Fruit fly (Drosophila melanogaster): ENCODE measurements around the gene Cht5.

The Cht5 gene

dm6 chr3R:13811737-13812136 is 44.4 kb downstream of the Cht5 start:
- TF ChIP-seq OdsH (GFP tag; optimal IDR thresholded peaks at IDR 0.05) = no peak
- TF ChIP-seq cyc (GFP tag; optimal IDR thresholded peaks at IDR 0.05) = no peak
- TF ChIP-seq Hr4 (GFP tag; optimal IDR thresholded peaks at IDR 0.05) = no peak
- no peak for TF ChIP-seq CG3919 (GFP tag; optimal IDR thresholded peaks at IDR 0.05)
- no peak for TF ChIP-seq spab (GFP tag; optimal IDR thresholded peaks at IDR 0.05)
- TF ChIP-seq acj6 (GFP tag; optimal IDR thresholded peaks at IDR 0.05) = no peak
- TF ChIP-seq CG16779 (tag; optimal IDR thresholded peaks at IDR 0.05) = no peak
- no peak for TF ChIP-seq CG31627 (GFP tag; optimal IDR thresholded peaks at IDR 0.05)
- no peak for TF ChIP-seq CG6276 (GFP tag; optimal IDR thresholded peaks at IDR 0.05)
- TF ChIP-seq CG9139 (GFP tag; optimal IDR thresholded peaks at IDR 0.05) = no peak
- no peak for TF ChIP-seq CG8632 (GFP tag; optimal IDR thresholded peaks at IDR 0.05)
- no peak for TF ChIP-seq Blimp-1 (GFP tag; optimal IDR thresholded peaks at IDR 0.05)
- no peak for TF ChIP-seq Ets96B (tag; optimal IDR thresholded peaks at IDR 0.05)
- no peak for TF ChIP-seq ss (GFP tag; optimal IDR thresholded peaks at IDR 0.05)
- TF ChIP-seq CG7368 (GFP tag; optimal IDR thresholded peaks at IDR 0.05) = no peak
- no peak for TF ChIP-seq achi (GFP tag; optimal IDR thresholded peaks at IDR 0.05)
- TF ChIP-seq CG32006 (GFP tag; optimal IDR thresholded peaks at IDR 0.05) = no peak
- TF ChIP-seq Gug (GFP tag; IDR thresholded peaks at IDR 0.05) = no peak
- TF ChIP-seq Sox14 (GFP tag; optimal IDR thresholded peaks at IDR 0.05) = no peak

dm6 chr3R:13812736-13813250 is 45.4 kb downstream of the Cht5 start, which contains the start of the genes tal-1A, tal-2A, tal-3A and tal-AA:
tal-1A (plus strand) TSS chr3R:13813109.
tal-2A (plus strand) TSS chr3R:13813109.
tal-3A (plus strand) TSS chr3R:13813109.
tal-AA (plus strand) TSS chr3R:13813109.
- peak; percentile 57; the same call in 1 of the 3 replicates for TF ChIP-seq CG8119 (GFP tag; IDR thresholded peaks at IDR 0.05)
- TF ChIP-seq esn (GFP tag; optimal IDR thresholded peaks at IDR 0.05) = peak; percentile 56
- TF ChIP-seq dac (GFP tag; optimal IDR thresholded peaks at IDR 0.05) = no peak
- TF ChIP-seq CG11762 (GFP tag; optimal IDR thresholded peaks at IDR 0.05; ENCODE audit: insufficient read depth) = peak; percentile 5
- peak; percentile 7 for TF ChIP-seq CG7368 (GFP tag; optimal IDR thresholded peaks at IDR 0.05)
- peak; percentile 63 for TF ChIP-seq CG6276 (GFP tag; optimal IDR thresholded peaks at IDR 0.05)
- TF ChIP-seq topi (GFP tag; optimal IDR thresholded peaks at IDR 0.05) = no peak
- no peak for TF ChIP-seq salr (GFP tag; optimal IDR thresholded peaks at IDR 0.05)
- TF ChIP-seq Hr4 (GFP tag; optimal IDR thresholded peaks at IDR 0.05) = no peak
- TF ChIP-seq Sox14 (GFP tag; optimal IDR thresholded peaks at IDR 0.05) = peak; percentile 21
- no peak for TF ChIP-seq Ets96B (tag; optimal IDR thresholded peaks at IDR 0.05)
- TF ChIP-seq fd85E (GFP tag; optimal IDR thresholded peaks at IDR 0.05) = peak; percentile 30
- TF ChIP-seq spab (GFP tag; optimal IDR thresholded peaks at IDR 0.05) = no peak
- peak; percentile 23 for TF ChIP-seq fkh (GFP tag; optimal IDR thresholded peaks at IDR 0.05)
- peak; percentile 4 for TF ChIP-seq CG34406 (GFP tag; optimal IDR thresholded peaks at IDR 0.05)
- peak; percentile 60 for TF ChIP-seq vri (GFP tag; optimal IDR thresholded peaks at IDR 0.05)
- peak; percentile 8 for TF ChIP-seq cyc (GFP tag; optimal IDR thresholded peaks at IDR 0.05)
- TF ChIP-seq CG1621 (tag; optimal IDR thresholded peaks at IDR 0.05) = no peak
- peak; percentile 75 for TF ChIP-seq CG6854 (GFP tag; optimal IDR thresholded peaks at IDR 0.05)
- no peak for TF ChIP-seq CG10669 (GFP tag; optimal IDR thresholded peaks at IDR 0.05)
- TF ChIP-seq CG8632 (GFP tag; optimal IDR thresholded peaks at IDR 0.05) = peak; percentile 25
- TF ChIP-seq CG6792 (GFP tag; optimal IDR thresholded peaks at IDR 0.05) = no peak
- peak; percentile 76; the same call in 2 of the 3 replicates for TF ChIP-seq eg (GFP tag; IDR thresholded peaks at IDR 0.05)
- peak; percentile 74 for TF ChIP-seq CG15336 (GFP tag; IDR thresholded peaks at IDR 0.05)
- TF ChIP-seq Sox102F (GFP tag; optimal IDR thresholded peaks at IDR 0.05) = peak; percentile 79
- no peak for TF ChIP-seq OdsH (GFP tag; optimal IDR thresholded peaks at IDR 0.05)
- peak; percentile 62 for TF ChIP-seq ss (GFP tag; optimal IDR thresholded peaks at IDR 0.05)
- TF ChIP-seq Met (GFP tag; optimal IDR thresholded peaks at IDR 0.05) = peak; percentile 11
- peak; percentile 75 for TF ChIP-seq Eip93F (GFP tag; optimal IDR thresholded peaks at IDR 0.05)
- TF ChIP-seq Ets21C (GFP tag; optimal IDR thresholded peaks at IDR 0.05) = no peak
- peak; percentile 18 for TF ChIP-seq CG6808 (GFP tag; optimal IDR thresholded peaks at IDR 0.05)
- peak; percentile 10 for TF ChIP-seq achi (GFP tag; optimal IDR thresholded peaks at IDR 0.05)
- TF ChIP-seq Hr38 (GFP tag; optimal IDR thresholded peaks at IDR 0.05) = no peak
- TF ChIP-seq svp (GFP tag) = peak; percentile 83
- peak; percentile 23 for TF ChIP-seq Smox (GFP tag; optimal IDR thresholded peaks at IDR 0.05)
- TF ChIP-seq CG31627 (GFP tag; optimal IDR thresholded peaks at IDR 0.05) = no peak
- TF ChIP-seq CG3919 (GFP tag; optimal IDR thresholded peaks at IDR 0.05) = peak; percentile 51
- no peak for TF ChIP-seq CG4318 (GFP tag; optimal IDR thresholded peaks at IDR 0.05)
- peak; percentile 0 for TF ChIP-seq CG3032 (tag; optimal IDR thresholded peaks at IDR 0.05)
- no peak for TF ChIP-seq acj6 (GFP tag; optimal IDR thresholded peaks at IDR 0.05)
- peak; percentile 64 for TF ChIP-seq net (GFP tag; optimal IDR thresholded peaks at IDR 0.05)
- peak; percentile 60 for TF ChIP-seq Eip75B (GFP tag; optimal IDR thresholded peaks at IDR 0.05)
- no peak for TF ChIP-seq CG10631 (GFP tag; optimal IDR thresholded peaks at IDR 0.05)

Data from whole organism, prepupa.